Fruit fly (Drosophila melanogaster): ENCODE measurements around the gene CG42587.

Gene CG42587

DNA sequence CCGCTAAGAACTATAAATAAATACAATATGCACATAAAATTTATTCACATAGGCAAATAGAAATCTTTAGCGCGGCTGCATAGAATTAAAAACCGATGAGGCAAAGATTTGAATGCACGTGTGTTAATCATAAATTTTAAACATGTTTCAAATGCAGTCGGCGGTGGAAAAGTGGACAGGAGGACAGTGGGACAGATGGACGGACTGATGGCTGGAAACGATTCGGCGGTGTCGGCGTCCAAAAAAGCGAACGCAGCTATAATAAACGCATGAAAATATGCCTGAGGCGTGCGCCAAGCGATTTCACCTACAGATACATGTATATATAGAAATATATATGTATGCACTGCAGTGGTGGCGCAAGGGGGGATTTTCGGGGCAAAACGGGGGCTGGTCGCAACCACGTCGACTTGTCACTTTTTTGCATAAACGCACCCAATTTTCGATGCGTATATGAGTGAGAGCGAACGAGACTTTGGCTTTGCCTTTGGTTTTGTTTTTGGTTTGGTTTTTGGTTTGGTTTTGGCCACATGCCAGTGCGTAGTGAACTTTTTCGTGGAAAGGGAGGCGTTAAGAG, 45.4 kb downstream of the CG42587 start (continued):
- peak; percentile 11 for TF ChIP-seq Blimp-1 (GFP tag; optimal IDR thresholded peaks at IDR 0.05)
- no peak for TF ChIP-seq run (tag; optimal IDR thresholded peaks at IDR 0.05)
- no peak for TF ChIP-seq dm (GFP tag; optimal IDR thresholded peaks at IDR 0.05)
- no peak for TF ChIP-seq fd64A (GFP tag; optimal IDR thresholded peaks at IDR 0.05)
- no peak for TF ChIP-seq CG11085 (GFP tag; IDR thresholded peaks at IDR 0.05)
- TF ChIP-seq Sox100B (GFP tag; optimal IDR thresholded peaks at IDR 0.05): no peak
- no peak for TF ChIP-seq CG10462 (GFP tag; optimal IDR thresholded peaks at IDR 0.05)
- 0 out of 3 replicates have a peak, but pooled peaks have one; percentile 14 for TF ChIP-seq CG34224 (GFP tag; IDR thresholded peaks at IDR 0.05; ENCODE audit: partially characterized antibody)
- TF ChIP-seq Hr78 (GFP tag; optimal IDR thresholded peaks at IDR 0.05): peak in 1 of 2 experiments; percentile 10
- TF ChIP-seq CG11504 (tag; optimal IDR thresholded peaks at IDR 0.05): peak; percentile 24
- TF ChIP-seq Gsc (GFP tag; IDR thresholded peaks at IDR 0.05): no peak
- TF ChIP-seq dysf (GFP tag; IDR thresholded peaks at IDR 0.05): no peak
- peak; percentile 63 for TF ChIP-seq sd (tag; optimal IDR thresholded peaks at IDR 0.05)
- TF ChIP-seq CG7271 (tag; optimal IDR thresholded peaks at IDR 0.05): no peak
- no peak for TF ChIP-seq CG6683 (GFP tag; optimal IDR thresholded peaks at IDR 0.05)

DNA sequence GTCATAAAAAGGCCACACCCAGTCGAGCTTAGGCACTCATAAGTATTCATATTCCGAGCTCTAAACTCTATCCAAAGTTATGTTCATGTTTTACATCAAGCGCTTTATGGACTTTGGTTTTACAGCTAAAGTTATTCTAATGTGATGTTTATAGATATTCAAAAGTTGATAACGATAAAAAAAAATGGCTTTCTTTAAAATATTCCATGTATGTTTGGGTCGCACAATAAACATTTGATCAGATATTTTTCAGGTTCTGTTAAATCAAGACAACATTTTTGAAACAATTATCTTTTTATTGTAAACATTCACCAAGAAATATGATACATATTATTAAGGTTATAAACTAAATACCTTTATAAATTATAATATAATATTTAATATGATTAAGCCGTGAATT, 46.0 kb downstream of the CG42587 start:
- TF ChIP-seq CG8290 (GFP tag; optimal IDR thresholded peaks at IDR 0.05) (no peak), CG8290 (tag; optimal IDR thresholded peaks at IDR 0.05) (no peak), CG7963 (GFP tag; IDR thresholded peaks at IDR 0.05; ENCODE audit: partially characterized antibody) (no peak), CG34422 (GFP tag; IDR thresholded peaks at IDR 0.05) (no peak), CG10431 (GFP tag; optimal IDR thresholded peaks at IDR 0.05) (peak; percentile 91), vvl (GFP tag; IDR thresholded peaks at IDR 0.05) (peak; percentile 10; the same call in 1 of the 2 replicates), D19A (tag; optimal IDR thresholded peaks at IDR 0.05) (no peak)

DNA sequence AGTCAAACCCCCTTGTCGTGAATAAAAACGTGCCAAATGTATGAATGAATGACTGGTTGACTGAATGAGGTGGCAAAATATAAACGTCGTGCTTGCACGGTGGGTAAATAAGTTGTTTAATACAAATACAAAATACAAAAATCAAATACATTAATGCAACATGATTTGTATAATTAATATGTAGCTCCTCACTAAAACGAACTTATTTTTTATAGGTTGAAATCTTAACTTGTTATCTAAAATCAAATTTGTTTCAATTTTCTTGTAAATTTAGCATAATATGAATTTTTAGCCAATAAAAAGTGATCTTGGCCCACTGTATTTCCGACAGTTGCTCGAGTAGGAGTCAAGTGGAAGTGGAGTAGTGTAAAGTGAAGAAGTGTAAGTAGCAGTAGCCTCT, 47.1 kb downstream of the CG42587 start:
- TF ChIP-seq CG8388 (GFP tag; optimal IDR thresholded peaks at IDR 0.05) (no peak), wor (GFP tag; IDR thresholded peaks at IDR 0.05) (no peak), Deaf1 (tag; optimal IDR thresholded peaks at IDR 0.05) (no peak), E2f1 (GFP tag; IDR thresholded peaks at IDR 0.05) (no peak), Eip74EF (GFP tag; optimal IDR thresholded peaks at IDR 0.05) (peak in 1 of 2 experiments; percentile 40), C15 (GFP tag; IDR thresholded peaks at IDR 0.05) (no peak), corto (GFP tag; optimal IDR thresholded peaks at IDR 0.05) (no peak), Rfx (GFP tag; IDR thresholded peaks at IDR 0.05) (no peak), tap (tag; optimal IDR thresholded peaks at IDR 0.05) (no peak), da (GFP tag; optimal IDR thresholded peaks at IDR 0.05) (no peak), CG34422 (GFP tag; IDR thresholded peaks at IDR 0.05) (no peak), D19A (tag; optimal IDR thresholded peaks at IDR 0.05) (peak; percentile 3), CG4854 (GFP tag; optimal IDR thresholded peaks at IDR 0.05) (no peak), Drgx (GFP tag; IDR thresholded peaks at IDR 0.05) (0 out of 2 replicates have a peak, but pooled peaks have one; percentile 8), knrl (GFP tag; IDR thresholded peaks at IDR 0.05; ENCODE audit: partially characterized antibody) (no peak), NC2α (GFP tag; optimal IDR thresholded peaks at IDR 0.05) (no peak), CG18011 (GFP tag; optimal IDR thresholded peaks at IDR 0.05) (no peak), Bgb (GFP tag; IDR thresholded peaks at IDR 0.05; ENCODE audit: partially characterized antibody) (no peak), CG5953 (GFP tag; IDR thresholded peaks at IDR 0.05) (no peak), CG7372 (GFP tag; IDR thresholded peaks at IDR 0.05) (no peak), CG17328 (GFP tag; IDR thresholded peaks at IDR 0.05) (no peak), PHDP (tag; optimal IDR thresholded peaks at IDR 0.05) (peak; percentile 36), Med (GFP tag) (peak; percentile 48), nom (GFP tag; optimal IDR thresholded peaks at IDR 0.05) (no peak), CG11504 (tag; optimal IDR thresholded peaks at IDR 0.05) (peak; percentile 50), phol (tag; optimal IDR thresholded peaks at IDR 0.05) (peak; percentile 16), NfI (GFP tag; optimal IDR thresholded peaks at IDR 0.05) (no peak), dimm (GFP tag; IDR thresholded peaks at IDR 0.05) (no peak), CG3847 (GFP tag; IDR thresholded peaks at IDR 0.05) (no peak)

Data from whole organism, embryonic.